Worm (Caenorhabditis elegans) whole organism, mixed stage, embryonic: ENCODE data around the gene nhr-252.

Experiments used
- blmp-1 ChIP-seq: fragments of 150-350 bp; optimal IDR thresholded peaks from 2 replicates; lab custom pipeline; 2014; ENCODE audit warnings: missing biosample characterization, missing genetic modification characterization
- ces-1 ChIP-seq: fragments of 150-350 bp; optimal IDR thresholded peaks from 2 replicates; lab custom pipeline; 2014; ENCODE audit warnings: missing biosample characterization, missing genetic modification reagents, missing genetic modification characterization
- lin-13 ChIP-seq: fragments of 150-350 bp; optimal IDR thresholded peaks from 2 replicates; lab custom pipeline; 2014; ENCODE audit warnings: missing biosample characterization, missing genetic modification characterization
- lsy-2 ChIP-seq: fragments of 150-350 bp; optimal IDR thresholded peaks from 2 replicates; lab custom pipeline; 2014; ENCODE audit warnings: missing biosample characterization, missing genetic modification characterization
- nhr-12 ChIP-seq: fragments of 150-350 bp; optimal IDR thresholded peaks from 2 replicates; lab custom pipeline; 2014; ENCODE audit warnings: missing biosample characterization, missing genetic modification characterization
- nhr-76 ChIP-seq: sonication (generic microtip); optimal IDR thresholded peaks from 2 replicates; lab custom pipeline; 2017; ENCODE audit warnings: missing biosample characterization, missing genetic modification characterization
- snpc-4 ChIP-seq: fragments of 150-350 bp; optimal IDR thresholded peaks from 2 replicates; lab custom pipeline; 2014; ENCODE audit warnings: missing biosample characterization, missing genetic modification characterization
- unc-62 ChIP-seq: fragments of 150-350 bp; optimal IDR thresholded peaks from 2 replicates; lab custom pipeline; 2014; ENCODE audit warnings: missing biosample characterization, missing genetic modification reagents, missing genetic modification characterization
- ztf-11 ChIP-seq: fragments of 150-350 bp; optimal IDR thresholded peaks from 2 replicates; lab custom pipeline; 2014; ENCODE audit warnings: missing biosample characterization, missing genetic modification characterization

DNA sequence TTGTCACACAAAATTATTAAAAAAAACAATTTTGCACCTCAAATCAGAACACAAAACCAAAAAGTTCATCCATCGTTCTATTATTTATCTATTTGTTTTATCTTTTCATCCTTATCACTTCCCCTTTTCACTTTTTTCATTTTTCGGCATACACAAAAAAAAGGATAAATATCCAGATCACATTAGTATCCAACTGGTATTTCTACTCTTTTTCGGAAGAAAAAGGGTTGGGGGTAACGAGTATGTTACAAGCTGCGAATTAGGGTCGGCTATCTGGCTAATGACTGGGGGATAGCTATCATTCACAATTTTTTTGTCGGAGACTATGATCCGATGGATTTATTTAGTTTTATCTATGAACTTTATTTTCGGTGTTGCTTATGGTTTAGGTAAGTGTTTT is 34.4 kb upstream of the nhr-252 start, which contains the start of gene mltn-7:
- TF ChIP-seq unc-62 (no peak), ces-1 (GFP tag; lab: Kevin White, UChicago) (no peak), ztf-11 (tag; lab: Kevin White, UChicago) (no peak), lsy-2 (tag; lab: Kevin White, UChicago) (no peak), snpc-4 (tag; lab: Kevin White, UChicago) (no peak), nhr-76 (tag; lab: Kevin White, UChicago) (no peak), lin-13 (no peak), nhr-12 (tag; lab: Kevin White, UChicago) (no peak), blmp-1 (tag; lab: Kevin White, UChicago) (no peak)
